Worm (Caenorhabditis elegans) whole organism, L3 larva: Measurements from ENCODE around the gene nlp-1.

Experiments
- R02D3.7 ChIP-seq: fragments of 150-350 bp; optimal IDR thresholded peaks from 2 replicates; lab custom pipeline; 2014; ENCODE audit warnings: missing biosample characterization, missing genetic modification characterization
- ama-1 ChIP-seq: fragments of 150-350 bp; optimal IDR thresholded peaks from 2 replicates; lab custom pipeline; 2018
- eor-1 ChIP-seq, 2 experiments: fragments of 150-350 bp; optimal IDR thresholded peaks; 2 replicates each; lab custom pipeline; 2014 to 2018; ENCODE audit warnings: missing biosample characterization in 2 of 2, missing genetic modification characterization in 2 of 2
- fos-1 ChIP-seq: fragments of 150-350 bp; optimal IDR thresholded peaks from 2 replicates; lab custom pipeline; 2014; ENCODE audit warnings: missing biosample characterization, missing genetic modification characterization
- lin-39 ChIP-seq: fragments of 150-350 bp; optimal IDR thresholded peaks from 2 replicates; lab custom pipeline; 2018; ENCODE audit warnings: missing biosample characterization, missing genetic modification reagents, missing genetic modification characterization
- nhr-12 ChIP-seq: fragments of 150-350 bp; optimal IDR thresholded peaks from 2 replicates; lab custom pipeline; 2014; ENCODE audit warnings: missing biosample characterization, missing genetic modification characterization
- nhr-28 ChIP-seq: fragments of 150-350 bp; optimal IDR thresholded peaks from 2 replicates; lab custom pipeline; 2014; ENCODE audit warnings: missing biosample characterization, missing genetic modification characterization
- nhr-77 ChIP-seq: fragments of 150-350 bp; optimal IDR thresholded peaks from 2 replicates; lab custom pipeline; 2014; ENCODE audit warnings: missing biosample characterization, missing genetic modification characterization
- sea-2 ChIP-seq: fragments of 150-350 bp; sonication (generic microtip); optimal IDR thresholded peaks from 4 replicates; lab custom pipeline; 2014; ENCODE audit warnings: missing biosample characterization, missing genetic modification reagents, missing genetic modification characterization
- skn-1 ChIP-seq: fragments of 150-350 bp; optimal IDR thresholded peaks from 2 replicates; lab custom pipeline; 2014; ENCODE audit warnings: missing biosample characterization, missing genetic modification characterization
- snpc-4 ChIP-seq: fragments of 150-350 bp; optimal IDR thresholded peaks from 2 replicates; lab custom pipeline; 2014; ENCODE audit warnings: missing biosample characterization, missing genetic modification characterization
- ztf-11 ChIP-seq: fragments of 150-350 bp; optimal IDR thresholded peaks from 2 replicates; lab custom pipeline; 2014; ENCODE audit warnings: missing biosample characterization, missing genetic modification characterization

DNA sequence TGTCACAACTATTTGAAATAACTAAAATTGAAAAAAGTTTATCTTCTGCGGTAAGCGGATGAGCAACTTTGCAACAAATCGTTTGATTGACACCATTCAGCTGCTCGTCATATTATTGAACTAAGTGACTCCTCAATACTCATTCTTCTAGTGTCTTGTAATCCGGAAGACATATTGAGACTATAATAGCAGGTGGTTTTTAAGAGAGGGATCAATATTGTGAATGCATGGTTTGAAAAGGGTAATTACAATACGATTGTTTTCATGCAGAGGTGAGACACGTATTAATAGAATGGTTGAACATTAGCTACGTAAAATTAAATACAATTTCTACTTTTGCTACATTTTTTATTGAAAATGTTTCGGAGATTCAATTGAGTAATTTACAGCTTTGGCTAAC, 15.8 kb downstream of the nlp-1 start:
- no peak for TF ChIP-seq snpc-4 (tag; lab: Kevin White, UChicago)
- no peak for TF ChIP-seq fos-1 (tag; lab: Kevin White, UChicago)
- no peak for TF ChIP-seq ztf-11 (tag; lab: Kevin White, UChicago)
- TF ChIP-seq skn-1 (tag; lab: Kevin White, UChicago), result no peak
- TF ChIP-seq ama-1, result no peak
- TF ChIP-seq lin-39 (tag; lab: Kevin White, UChicago), result no peak
- TF ChIP-seq eor-1 (tag; optimal IDR thresholded peaks at IDR 0.05; lab: Kevin White, UChicago), result no peak
- no peak for TF ChIP-seq nhr-28
- TF ChIP-seq R02D3.7, result no peak
- no peak for TF ChIP-seq sea-2 (GFP tag; lab: Kevin White, UChicago)
- no peak for TF ChIP-seq nhr-77
- no peak for TF ChIP-seq nhr-12 (tag; lab: Kevin White, UChicago)
